Fruit fly (Drosophila melanogaster) whole organism, pupa: ENCODE results near the gene atl.

Experiments used
- CG10348 ChIP-seq: fragments of 200-800 bp; sonication (Bioruptor generic); IDR thresholded peaks from 2 replicates; pipeline ENCODE4 v1.3.6; 2022; ENCODE audit warnings: missing biosample characterization, missing genetic modification characterization
- CG12605 ChIP-seq: fragments of 200-800 bp; sonication (Bioruptor generic); IDR thresholded peaks from 2 replicates; pipeline ENCODE4 v1.3.6; 2022; ENCODE audit warnings: missing biosample characterization, missing genetic modification characterization
- CG13204 ChIP-seq: fragments of 200-800 bp; sonication (Bioruptor generic); optimal IDR thresholded peaks from 2 replicates; lab custom pipeline; 2018; ENCODE audit warnings: missing biosample characterization, mild to moderate bottlenecking, missing genetic modification characterization, moderate library complexity
- CG14655 ChIP-seq: fragments of 200-800 bp; sonication (Bioruptor generic); optimal IDR thresholded peaks from 3 replicates; lab custom pipeline; 2017; ENCODE audit warnings: mild to moderate bottlenecking, missing biosample characterization, missing genetic modification reagents, missing genetic modification characterization
- CG15710 ChIP-seq: fragments of 200-800 bp; sonication (Bioruptor generic); optimal IDR thresholded peaks from 2 replicates; lab custom pipeline; 2018; ENCODE audit warnings: missing biosample characterization, mild to moderate bottlenecking, missing genetic modification characterization, moderate library complexity
- CG17806 ChIP-seq: fragments of 200-800 bp; sonication (Bioruptor generic); optimal IDR thresholded peaks from 2 replicates; lab custom pipeline; 2018; ENCODE audit warnings: missing biosample characterization, mild to moderate bottlenecking, missing genetic modification characterization, moderate library complexity
- CG32121 ChIP-seq: fragments of 200-800 bp; sonication (Bioruptor generic); IDR thresholded peaks from 2 replicates; pipeline ENCODE4 v1.3.6; 2022; ENCODE audit warnings: missing biosample characterization, missing genetic modification characterization
- CG34367 ChIP-seq: fragments of 200-800 bp; sonication (Bioruptor generic); optimal IDR thresholded peaks from 2 replicates; lab custom pipeline; 2018; ENCODE audit warnings: missing biosample characterization, mild to moderate bottlenecking, missing genetic modification characterization
- CG4496 ChIP-seq: fragments of 200-800 bp; sonication (Bioruptor generic); IDR thresholded peaks from 3 replicates; pipeline ENCODE4 v1.3.6; 2022; ENCODE audit warnings: missing biosample characterization, missing genetic modification characterization
- CG8159 ChIP-seq: fragments of 200-800 bp; sonication (Bioruptor generic); optimal IDR thresholded peaks from 3 replicates; lab custom pipeline; 2018; ENCODE audit warnings: missing biosample characterization, mild to moderate bottlenecking, missing genetic modification characterization, moderate library complexity
- CG8301 ChIP-seq: fragments of 200-800 bp; sonication (Bioruptor generic); optimal IDR thresholded peaks from 2 replicates; lab custom pipeline; 2018; ENCODE audit warnings: missing biosample characterization, mild to moderate bottlenecking, missing genetic modification characterization
- CG9948 ChIP-seq: fragments of 200-800 bp; sonication (Bioruptor generic); optimal IDR thresholded peaks from 2 replicates; lab custom pipeline; 2018; ENCODE audit warnings: missing biosample characterization, mild to moderate bottlenecking, missing genetic modification characterization, moderate library complexity
- D1 ChIP-seq: fragments of 200-800 bp; sonication (Bioruptor generic); optimal IDR thresholded peaks from 2 replicates; lab custom pipeline; 2018; ENCODE audit warnings: missing biosample characterization, mild to moderate bottlenecking, missing genetic modification characterization, moderate library complexity
- EcR ChIP-seq: fragments of 200-800 bp; sonication (Bioruptor generic); optimal IDR thresholded peaks from 3 replicates; lab custom pipeline; 2019; ENCODE audit warnings: missing biosample characterization, missing genetic modification characterization, mild to moderate bottlenecking, moderate library complexity, missing genetic modification reagents
- Ets98B ChIP-seq: fragments of 200-800 bp; sonication (Bioruptor generic); IDR thresholded peaks from 2 replicates; pipeline ENCODE4 v1.3.6; 2022; ENCODE audit warnings: missing biosample characterization, missing genetic modification characterization
- Pif1A ChIP-seq: fragments of 200-800 bp; sonication (Bioruptor generic); optimal IDR thresholded peaks from 3 replicates; lab custom pipeline; 2016; ENCODE audit warnings: missing biosample characterization, missing genetic modification characterization
- Pif1B ChIP-seq: fragments of 200-800 bp; sonication (Bioruptor generic); optimal IDR thresholded peaks from 3 replicates; lab custom pipeline; 2016; ENCODE audit warnings: missing biosample characterization, missing genetic modification characterization
- Snoo ChIP-seq: fragments of 200-800 bp; sonication (Bioruptor generic); optimal IDR thresholded peaks from 3 replicates; lab custom pipeline; 2017; ENCODE audit warnings: missing biosample characterization, mild to moderate bottlenecking, missing genetic modification characterization, inconsistent platforms
- fd96Ca ChIP-seq: fragments of 200-800 bp; sonication (Bioruptor generic); IDR thresholded peaks from 3 replicates; pipeline ENCODE4 v1.3.6; 2022; ENCODE audit warnings: missing biosample characterization, missing genetic modification characterization
- gl ChIP-seq: fragments of 200-800 bp; sonication (Bioruptor generic); optimal IDR thresholded peaks from 2 replicates; lab custom pipeline; 2018; ENCODE audit warnings: missing biosample characterization, mild to moderate bottlenecking, missing genetic modification characterization
- rn ChIP-seq: fragments of 200-800 bp; sonication (Bioruptor generic); IDR thresholded peaks from 2 replicates; pipeline ENCODE4 v1.3.6; 2022; ENCODE audit warnings: missing biosample characterization, missing genetic modification characterization

The atl gene

DNA sequence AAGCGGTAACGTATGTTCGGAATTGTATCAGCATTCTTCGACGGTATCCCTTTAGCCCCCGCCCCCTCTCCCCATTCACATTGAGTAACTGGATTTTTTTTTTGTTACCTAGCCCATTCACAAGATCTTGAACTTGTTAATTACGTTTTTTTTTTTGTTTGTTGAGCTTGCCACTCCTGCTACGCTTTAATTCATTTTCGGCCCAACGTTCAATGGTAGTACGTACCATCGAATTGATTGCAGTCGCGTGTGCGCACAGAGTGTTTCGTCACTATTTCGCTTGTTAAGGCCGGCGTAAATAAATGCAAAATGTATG, 10.8 kb upstream of the atl start:
- TF ChIP-seq CG10348 (GFP tag; lab: Robert Waterston, UW) (no peak), Ets98B (GFP tag; lab: Robert Waterston, UW) (no peak), CG32121 (GFP tag; lab: Robert Waterston, UW) (no peak), CG8159 (tag; lab: Kevin White, UChicago) (no peak), EcR (GFP tag; lab: Kevin White, UChicago) (no peak)

DNA sequence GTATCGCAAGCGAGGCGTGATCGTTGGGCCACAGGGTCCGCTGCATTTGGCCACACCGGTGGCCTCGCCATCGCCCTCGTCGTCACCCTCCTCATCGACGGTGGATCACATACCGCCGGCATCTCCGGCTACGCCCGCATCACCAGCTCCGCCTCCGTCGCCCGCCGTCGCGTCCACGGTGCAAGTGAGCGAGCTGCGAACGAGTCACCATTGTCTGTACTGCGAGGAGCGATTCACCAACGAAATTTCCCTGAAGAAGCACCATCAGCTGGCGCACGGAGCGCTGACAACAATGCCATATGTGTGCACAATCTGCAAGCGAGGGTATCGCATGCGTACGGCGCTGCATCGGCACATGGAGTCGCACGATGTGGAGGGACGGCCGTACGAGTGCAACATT, 4.9 kb upstream of the atl start:
- TF ChIP-seq D1 (tag; lab: Kevin White, UChicago): no peak
- TF ChIP-seq CG15710 (tag; lab: Kevin White, UChicago): no peak
- no peak for TF ChIP-seq Pif1B (GFP tag; lab: Kevin White, UChicago)
- no peak for TF ChIP-seq rn (GFP tag; lab: Robert Waterston, UW)
- TF ChIP-seq CG8301: no peak
- no peak for TF ChIP-seq CG12605 (GFP tag; lab: Robert Waterston, UW)
- no peak for TF ChIP-seq CG14655 (GFP tag; lab: Kevin White, UChicago)
- no peak for TF ChIP-seq CG17806 (tag; lab: Kevin White, UChicago)
- TF ChIP-seq Pif1A: no peak
- no peak for TF ChIP-seq Ets98B (GFP tag; lab: Robert Waterston, UW)
- no peak for TF ChIP-seq CG34367 (tag; lab: Kevin White, UChicago)
- TF ChIP-seq CG32121 (GFP tag; lab: Robert Waterston, UW): no peak
- no peak for TF ChIP-seq CG8159 (tag; lab: Kevin White, UChicago)
- TF ChIP-seq CG13204 (GFP tag; lab: Kevin White, UChicago): no peak
- no peak for TF ChIP-seq gl (tag; lab: Kevin White, UChicago)
- TF ChIP-seq fd96Ca (GFP tag; lab: Robert Waterston, UW): no peak

DNA sequence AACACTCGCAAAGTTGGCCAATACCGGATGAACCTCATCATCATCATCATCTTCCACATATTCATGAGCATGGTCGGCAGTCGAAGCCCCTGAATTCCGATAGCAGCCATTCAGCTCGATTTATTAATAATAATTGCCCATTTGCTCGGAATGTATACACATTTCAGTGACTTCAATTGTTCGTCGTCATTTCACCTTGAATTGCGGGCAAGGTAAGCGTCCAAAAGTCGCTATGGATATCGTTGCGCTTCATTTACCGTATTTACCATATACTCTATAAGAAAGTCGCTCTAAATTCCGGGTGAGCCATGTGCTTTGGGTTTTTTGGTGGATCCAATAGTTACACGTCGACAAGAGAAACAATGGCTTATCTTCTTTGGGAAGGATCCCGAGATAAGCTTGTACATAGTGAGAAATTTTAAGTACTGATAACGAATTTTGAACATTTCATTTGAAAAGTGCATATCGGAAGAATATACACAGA, 574 bp downstream of the atl start:
- TF ChIP-seq CG8159 (tag; lab: Kevin White, UChicago) (peak; percentile 27), CG4496 (GFP tag; lab: Robert Waterston, UW) (peak; percentile 47; the same call in 1 of the 3 replicates), CG17806 (tag; lab: Kevin White, UChicago) (peak; percentile 1), CG9948 (tag; lab: Kevin White, UChicago) (no peak), CG32121 (GFP tag; lab: Robert Waterston, UW) (peak; percentile 29; the same call in 1 of the 2 replicates), rn (GFP tag; lab: Robert Waterston, UW) (no peak), Snoo (tag; lab: Kevin White, UChicago) (no peak), CG12605 (GFP tag; lab: Robert Waterston, UW) (0 out of 2 replicates have a peak, but pooled peaks have one; percentile 26), fd96Ca (GFP tag; lab: Robert Waterston, UW) (peak; percentile 12; the same call in 1 of the 3 replicates), Pif1A (no peak), EcR (GFP tag; lab: Kevin White, UChicago) (peak; percentile 7), CG10348 (GFP tag; lab: Robert Waterston, UW) (no peak), CG8301 (peak; percentile 17), D1 (tag; lab: Kevin White, UChicago) (no peak), Pif1B (GFP tag; lab: Kevin White, UChicago) (no peak), CG13204 (GFP tag; lab: Kevin White, UChicago) (no peak), Ets98B (GFP tag; lab: Robert Waterston, UW) (no peak; the same call in 1 of the 2 replicates), gl (tag; lab: Kevin White, UChicago) (no peak), CG14655 (GFP tag; lab: Kevin White, UChicago) (no peak), CG34367 (tag; lab: Kevin White, UChicago) (no peak), CG15710 (tag; lab: Kevin White, UChicago) (no peak)

DNA sequence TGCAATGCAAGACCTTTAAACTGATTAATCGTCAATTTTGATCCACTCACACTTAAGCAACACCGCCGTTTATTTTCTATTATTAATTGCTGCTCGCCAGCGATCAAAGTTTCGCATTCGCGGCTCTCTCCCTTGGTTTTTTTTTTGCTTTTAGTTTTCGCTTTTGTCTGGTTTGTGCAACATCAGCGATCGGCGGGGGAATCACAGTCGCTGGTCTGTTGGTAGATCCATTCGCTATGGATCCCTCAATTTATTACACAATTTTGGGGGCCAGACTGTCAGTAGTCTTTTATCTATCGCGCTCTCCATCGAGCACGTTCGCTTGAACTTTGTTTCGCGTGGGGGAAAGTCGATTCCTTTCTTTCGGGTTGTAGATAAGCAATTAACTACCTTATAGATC, 1.2 kb downstream of the atl start:
- no peak for TF ChIP-seq fd96Ca (GFP tag; lab: Robert Waterston, UW)
- no peak for TF ChIP-seq D1 (tag; lab: Kevin White, UChicago)
- TF ChIP-seq CG13204 (GFP tag; lab: Kevin White, UChicago): no peak
- no peak for TF ChIP-seq CG17806 (tag; lab: Kevin White, UChicago)
- no peak for TF ChIP-seq CG4496 (GFP tag; lab: Robert Waterston, UW)
- TF ChIP-seq CG9948 (tag; lab: Kevin White, UChicago): no peak
- no peak for TF ChIP-seq Pif1B (GFP tag; lab: Kevin White, UChicago)
- no peak for TF ChIP-seq Ets98B (GFP tag; lab: Robert Waterston, UW)
- TF ChIP-seq Pif1A: no peak
- TF ChIP-seq Snoo (tag; lab: Kevin White, UChicago): no peak
- no peak for TF ChIP-seq CG34367 (tag; lab: Kevin White, UChicago)
- no peak for TF ChIP-seq EcR (GFP tag; lab: Kevin White, UChicago)
- no peak for TF ChIP-seq rn (GFP tag; lab: Robert Waterston, UW)

DNA sequence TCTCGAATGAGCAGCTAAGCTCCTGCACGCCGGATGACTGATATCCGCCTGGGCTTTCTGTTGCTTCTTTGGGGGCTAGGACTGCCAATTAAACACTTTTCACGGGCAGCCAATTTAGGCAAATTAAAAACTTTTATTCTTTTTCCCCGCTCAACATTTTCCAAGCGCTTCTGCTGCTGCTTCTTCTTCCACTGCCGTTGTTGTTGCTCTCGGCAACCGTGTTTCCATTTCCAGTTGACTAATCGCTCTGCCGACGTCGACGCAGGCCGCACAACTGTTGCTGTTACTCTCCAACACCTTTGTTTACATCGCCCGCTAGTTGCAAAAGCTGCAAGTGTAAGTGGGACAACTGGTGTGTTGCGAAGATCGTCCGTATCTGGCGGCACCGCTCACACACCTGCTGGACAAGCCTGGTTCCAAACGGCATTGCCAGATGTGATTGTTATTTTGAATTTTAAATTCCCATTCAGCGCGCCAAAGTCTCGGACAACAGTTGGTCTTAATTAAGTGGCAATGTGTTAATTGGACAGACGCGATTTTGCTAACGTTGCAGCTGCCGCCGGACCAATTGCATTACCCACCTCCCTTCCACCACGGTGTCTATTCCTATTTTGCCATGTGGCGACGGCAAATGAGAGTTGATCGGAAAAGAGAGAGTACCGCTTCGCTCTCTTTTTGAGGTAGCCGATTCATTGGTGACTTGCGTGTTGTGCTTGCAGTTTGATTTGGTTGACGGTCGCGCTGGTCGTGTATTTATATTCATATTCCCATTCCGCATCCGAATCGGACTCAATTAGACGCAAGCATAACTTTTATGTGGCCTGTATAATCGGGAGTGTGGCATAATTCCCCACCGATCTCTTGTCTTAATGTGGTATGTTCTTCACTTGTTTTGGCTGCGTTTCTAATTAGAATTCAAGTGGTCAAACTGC, 4.7 kb downstream of the atl start, which contains the start of gene Wsck:
Gene Wsck, minus strand, starts transcription at position 199 of the 932 bp plus-strand sequence.
- TF ChIP-seq EcR (GFP tag; lab: Kevin White, UChicago) (peak; percentile 46), CG32121 (GFP tag; lab: Robert Waterston, UW) (no peak), Snoo (tag; lab: Kevin White, UChicago) (peak; percentile 17)
